Worm (Caenorhabditis elegans) whole organism, L1 larva: ENCODE data around the gene col-154.

Experiments used
- C16A3.4 ChIP-seq: fragments of 150-350 bp; optimal IDR thresholded peaks from 2 replicates; lab custom pipeline; 2014; ENCODE audit warnings: missing biosample characterization, missing genetic modification characterization
- F16B12.6 ChIP-seq: fragments of 150-350 bp; optimal IDR thresholded peaks from 2 replicates; lab custom pipeline; 2014; ENCODE audit warnings: missing biosample characterization, missing genetic modification characterization
- Y116A8C.19 ChIP-seq: sonication (generic microtip); optimal IDR thresholded peaks from 2 replicates; lab custom pipeline; 2016; ENCODE audit warnings: missing compliant biosample characterization, missing genetic modification characterization, borderline replicate concordance
- ceh-63 ChIP-seq: fragments of 200-800 bp; sonication (Bioruptor generic); optimal IDR thresholded peaks from 2 replicates; lab custom pipeline; 2018; ENCODE audit warnings: mild to moderate bottlenecking, missing genetic modification characterization, missing compliant biosample characterization
- ceh-88 ChIP-seq: fragments of 200-800 bp; sonication (Bioruptor generic); IDR thresholded peaks from 2 replicates; pipeline ENCODE4 v1.3.6; 2022; ENCODE audit warnings: missing genetic modification characterization, missing compliant biosample characterization
- ces-1 ChIP-seq: fragments of 150-350 bp; optimal IDR thresholded peaks from 2 replicates; lab custom pipeline; 2014; ENCODE audit warnings: missing biosample characterization, missing genetic modification reagents, missing genetic modification characterization
- dsc-1 ChIP-seq: sonication (generic microtip); optimal IDR thresholded peaks from 2 replicates; lab custom pipeline; 2016; ENCODE audit warnings: mild to moderate bottlenecking, missing genetic modification characterization, missing compliant biosample characterization
- efl-1 ChIP-seq, 4 experiments: fragments of 150-350 bp; optimal IDR thresholded peaks in 3 of 4; peaks in 1 of 4; 1 replicate in 1 of 4; 2 replicates in 3 of 4; lab custom pipeline; 2014; ENCODE audit warnings: missing biosample characterization in 2 of 4, missing genetic modification characterization in 2 of 4, missing genetic modification reagents in 2 of 4
- egl-13 ChIP-seq: sonication (generic microtip); optimal IDR thresholded peaks from 2 replicates; lab custom pipeline; 2016; ENCODE audit warnings: missing genotype, missing genetic modification reagents, missing genetic modification characterization, missing compliant biosample characterization
- egl-27 ChIP-seq, 2 experiments: fragments of 150-350 bp in 1 of 2; sonication (generic microtip); optimal IDR thresholded peaks; 3 replicates each; lab custom pipeline; 2017 to 2018; ENCODE audit warnings: missing biosample characterization in 2 of 2, missing genetic modification characterization in 2 of 2, missing genetic modification reagents in 2 of 2
- elt-3 ChIP-seq, 6 experiments: fragments of 150-350 bp in 1 of 6; sonication (generic microtip); optimal IDR thresholded peaks; 2 replicates each; lab custom pipeline; 2017 to 2018; ENCODE audit warnings: missing biosample characterization in 6 of 6, missing genetic modification characterization in 6 of 6, inconsistent platforms in 1 of 6
- fkh-10 ChIP-seq: sonication (generic microtip); optimal IDR thresholded peaks from 2 replicates; lab custom pipeline; 2017; ENCODE audit warnings: missing biosample characterization, missing genetic modification reagents, missing genetic modification characterization
- fkh-4 ChIP-seq: sonication (generic microtip); optimal IDR thresholded peaks from 2 replicates; lab custom pipeline; 2016; ENCODE audit warnings: missing compliant biosample characterization, missing genetic modification characterization, borderline replicate concordance
- fos-1 ChIP-seq: fragments of 150-350 bp; optimal IDR thresholded peaks from 2 replicates; lab custom pipeline; 2014; ENCODE audit warnings: missing biosample characterization, missing genetic modification characterization
- lin-14 ChIP-seq: fragments of 200-800 bp; sonication (Bioruptor generic); optimal IDR thresholded peaks from 2 replicates; lab custom pipeline; 2018; ENCODE audit warnings: mild to moderate bottlenecking, missing genetic modification characterization, moderate library complexity, missing compliant biosample characterization
- lsy-2 ChIP-seq, 2 experiments: fragments of 150-350 bp; optimal IDR thresholded peaks; 2 replicates each; lab custom pipeline; 2014; ENCODE audit warnings: missing biosample characterization in 2 of 2, missing genetic modification characterization in 2 of 2
- mep-1 ChIP-seq: fragments of 150-350 bp; optimal IDR thresholded peaks from 2 replicates; lab custom pipeline; 2014; ENCODE audit warnings: missing biosample characterization, missing genetic modification characterization
- nhr-11 ChIP-seq: fragments of 150-350 bp; optimal IDR thresholded peaks from 2 replicates; lab custom pipeline; 2014; ENCODE audit warnings: missing biosample characterization, missing genetic modification characterization
- nhr-28 ChIP-seq: fragments of 150-350 bp; optimal IDR thresholded peaks from 2 replicates; lab custom pipeline; 2014; ENCODE audit warnings: missing biosample characterization, missing genetic modification characterization
- nhr-47 ChIP-seq: sonication (generic microtip); optimal IDR thresholded peaks from 2 replicates; lab custom pipeline; 2016; ENCODE audit warnings: mild to moderate bottlenecking, missing genetic modification characterization, moderate library complexity, missing compliant biosample characterization
- nhr-71 ChIP-seq: sonication (generic microtip); optimal IDR thresholded peaks from 2 replicates; lab custom pipeline; 2016; ENCODE audit warnings: mild to moderate bottlenecking, missing genetic modification characterization, moderate library complexity, missing compliant biosample characterization
- nhr-77 ChIP-seq: fragments of 150-350 bp; optimal IDR thresholded peaks from 2 replicates; lab custom pipeline; 2014; ENCODE audit warnings: missing biosample characterization, missing genetic modification characterization
- nhr-84 ChIP-seq: sonication (generic microtip); optimal IDR thresholded peaks from 2 replicates; lab custom pipeline; 2017; ENCODE audit warnings: missing biosample characterization, missing genetic modification characterization
- nhr-85 ChIP-seq: sonication (generic microtip); peaks from one replicate; lab custom pipeline; 2016; ENCODE audit warnings: missing genetic modification characterization, inconsistent platforms, missing compliant biosample characterization
- rnt-1 ChIP-seq: sonication (generic microtip); optimal IDR thresholded peaks from 2 replicates; lab custom pipeline; 2016; ENCODE audit warnings: mild to moderate bottlenecking, missing genetic modification characterization, moderate library complexity, missing compliant biosample characterization
- skn-1 ChIP-seq: fragments of 150-350 bp; optimal IDR thresholded peaks from 2 replicates; lab custom pipeline; 2014; ENCODE audit warnings: missing biosample characterization, missing genetic modification characterization
- swsn-7 ChIP-seq: sonication (generic microtip); optimal IDR thresholded peaks from 2 replicates; lab custom pipeline; 2016; ENCODE audit warnings: missing genetic modification characterization, missing compliant biosample characterization
- tbx-2 ChIP-seq: sonication (generic microtip); optimal IDR thresholded peaks from 2 replicates; lab custom pipeline; 2016; ENCODE audit warnings: missing genetic modification characterization, missing compliant biosample characterization
- tlp-1 ChIP-seq: fragments of 150-350 bp; optimal IDR thresholded peaks from 2 replicates; lab custom pipeline; 2014; ENCODE audit warnings: missing biosample characterization, missing genetic modification characterization
- unc-62 ChIP-seq: fragments of 150-350 bp; optimal IDR thresholded peaks from 2 replicates; lab custom pipeline; 2014; ENCODE audit warnings: missing biosample characterization, missing genetic modification reagents, missing genetic modification characterization
- unc-86 ChIP-seq: sonication (generic microtip); optimal IDR thresholded peaks from 2 replicates; lab custom pipeline; 2016; ENCODE audit warnings: missing genetic modification characterization, missing compliant biosample characterization
- unc-98 ChIP-seq: fragments of 200-800 bp; sonication (Bioruptor generic); IDR thresholded peaks from 2 replicates; pipeline ENCODE4 v1.3.6; 2022; ENCODE audit warnings: missing genetic modification characterization, missing compliant biosample characterization
- vab-15 ChIP-seq: sonication (generic microtip); optimal IDR thresholded peaks from 2 replicates; lab custom pipeline; 2017; ENCODE audit warnings: missing genotype, mild to moderate bottlenecking, missing genetic modification characterization, missing compliant biosample characterization
- zag-1 ChIP-seq: fragments of 150-350 bp; optimal IDR thresholded peaks from 2 replicates; lab custom pipeline; 2014; ENCODE audit warnings: missing biosample characterization, missing genetic modification characterization
- ztf-11 ChIP-seq, 2 experiments: sonication (generic microtip); optimal IDR thresholded peaks; 2 replicates each; lab custom pipeline; 2016 to 2017; ENCODE audit warnings: missing genetic modification characterization in 2 of 2, missing biosample characterization in 1 of 2, missing compliant biosample characterization in 1 of 2

The col-154 gene

ce11 chrV:11415059-11415458, 29.9 kb downstream of the col-154 start, which contains the start of gene deg-3:
Gene deg-3, minus strand, starts transcription at chrV:11415159.
- TF ChIP-seq efl-1 (optimal IDR thresholded peaks at IDR 0.05; lab: Kevin White, UChicago) (no peak), efl-1 (GFP tag; optimal IDR thresholded peaks at IDR 0.05 in 1 of 2; lab: Kevin White, UChicago) (peak in 1 of 2 experiments; percentile 34), mep-1 (tag; lab: Kevin White, UChicago) (no peak)

ce11 chrV:11421605-11422004, 36.4 kb downstream of the col-154 start, which contains the start of gene des-2:
Gene des-2, minus strand, starts transcription at chrV:11421705.
- TF ChIP-seq C16A3.4 (tag; lab: Kevin White, UChicago) (no peak), lsy-2 (tag; optimal IDR thresholded peaks at IDR 0.05; lab: Kevin White, UChicago) (no peak), nhr-84 (tag; lab: Kevin White, UChicago) (no peak), nhr-77 (no peak), fos-1 (no peak), ztf-11 (tag; optimal IDR thresholded peaks at IDR 0.05; lab: Kevin White, UChicago) (no peak), tlp-1 (tag; lab: Kevin White, UChicago) (no peak), egl-13 (tag; lab: Kevin White, UChicago) (no peak), skn-1 (tag; lab: Kevin White, UChicago) (no peak), nhr-28 (tag; lab: Kevin White, UChicago) (no peak), nhr-11 (tag; lab: Kevin White, UChicago) (no peak), egl-27 (tag; optimal IDR thresholded peaks at IDR 0.05; lab: Kevin White, UChicago) (no peak), fkh-4 (no peak)
- TF ChIP-seq, all 84 proteins: peak for 0

ce11 chrV:11424565-11424964, 39.4 kb downstream of the col-154 start, which contains the start of gene T26H10.2:
Gene T26H10.2, minus strand, starts transcription at chrV:11424665.
- TF ChIP-seq fos-1 = no peak
- TF ChIP-seq nhr-28 (tag; lab: Kevin White, UChicago) = no peak
- TF ChIP-seq swsn-7 (tag; lab: Kevin White, UChicago) = no peak
- no peak for TF ChIP-seq unc-98
- TF ChIP-seq ceh-88 (GFP tag; lab: Robert Waterston, UW) = no peak
- TF ChIP-seq unc-62 (GFP tag; lab: Kevin White, UChicago) = no peak
- TF ChIP-seq rnt-1 = no peak
- no peak for TF ChIP-seq F16B12.6 (tag; lab: Kevin White, UChicago)
- TF ChIP-seq Y116A8C.19 (tag; lab: Kevin White, UChicago) = no peak

- TF ChIP-seq lin-14 (GFP tag; lab: Kevin White, UChicago) (peak; percentile 78), elt-3 (tag; optimal IDR thresholded peaks at IDR 0.05; lab: Kevin White, UChicago) (no peak), unc-86 (tag; lab: Kevin White, UChicago) (peak; percentile 22), dsc-1 (tag; lab: Kevin White, UChicago) (peak; percentile 81), nhr-11 (tag; lab: Kevin White, UChicago) (no peak), ces-1 (GFP tag; lab: Kevin White, UChicago) (peak; percentile 53), nhr-85 (no peak), tbx-2 (peak; percentile 74), zag-1 (tag; lab: Kevin White, UChicago) (peak; percentile 11), nhr-47 (tag; lab: Kevin White, UChicago) (peak; percentile 19), ceh-63 (GFP tag; lab: Kevin White, UChicago) (no peak), vab-15 (tag; lab: Kevin White, UChicago) (no peak), nhr-71 (peak; percentile 42)
Observed at ce11 chrV:11428728-11429127, 43.6 kb downstream of the col-154 start.

- no peak for TF ChIP-seq unc-98
- TF ChIP-seq lin-14 (GFP tag; lab: Kevin White, UChicago) = peak; percentile 11
- TF ChIP-seq fkh-10 (GFP tag; lab: Kevin White, UChicago) = peak; percentile 72
Observed at ce11 chrV:11430823-11431222, 45.7 kb downstream of the col-154 start.
